ENCODE assay signal across 5 fruit fly cellular contexts in genomic region chr2L:7541047-7541726, dm6.
TF ChIP-seq lines count a peak whose summit lies in the region.

No protein-coding gene starts in this region.

- no peak for TF ChIP-seq CTCF in whole organism, embryonic (GFP tag; optimal IDR thresholded peaks at IDR 0.05; lab: Kevin White, UChicago)

TF ChIP-seq in whole organism, adult, 20 proteins besides CTCF, POLR2A, EP300 and RAD21:
- TF ChIP-seq tj (GFP tag; optimal IDR thresholded peaks at IDR 0.05; lab: Kevin White, UChicago) (peak; percentile 55), bab1 (GFP tag; optimal IDR thresholded peaks at IDR 0.05; lab: Kevin White, UChicago) (no peak)

TF ChIP-seq in whole organism, embryonic, 481 proteins besides CTCF, POLR2A, EP300 and RAD21 (continues in another document):
- TF ChIP-seq CG1792 (GFP tag; optimal IDR thresholded peaks at IDR 0.05; lab: Kevin White, UChicago) (no peak), tup (GFP tag; optimal IDR thresholded peaks at IDR 0.05; lab: Kevin White, UChicago) (no peak), psq (GFP tag; optimal IDR thresholded peaks at IDR 0.05; lab: Kevin White, UChicago) (no peak), CG18262 (tag; optimal IDR thresholded peaks at IDR 0.05; lab: Kevin White, UChicago) (peak; percentile 62), gsb (GFP tag; IDR thresholded peaks at IDR 0.05; lab: Robert Waterston, UW) (no peak), NC2β (GFP tag; optimal IDR thresholded peaks at IDR 0.05; lab: Kevin White, UChicago) (no peak), CG3281 (GFP tag; optimal IDR thresholded peaks at IDR 0.05; lab: Kevin White, UChicago) (no peak), CG7271 (tag; optimal IDR thresholded peaks at IDR 0.05; lab: Kevin White, UChicago) (no peak), CG13296 (GFP tag; optimal IDR thresholded peaks at IDR 0.05; lab: Kevin White, UChicago) (no peak), CG12659 (GFP tag; optimal IDR thresholded peaks at IDR 0.05; lab: Kevin White, UChicago) (peak; percentile 4), Pdp1 (GFP tag; optimal IDR thresholded peaks at IDR 0.05; lab: Kevin White, UChicago) (peak in 1 of 2 experiments; percentile 35), CG33557 (GFP tag; optimal IDR thresholded peaks at IDR 0.05; lab: Kevin White, UChicago) (no peak), CG12299 (tag; optimal IDR thresholded peaks at IDR 0.05; lab: Kevin White, UChicago) (no peak), hkb (optimal IDR thresholded peaks at IDR 0.05; lab: Kevin White, UChicago) (no peak), hkb (GFP tag; IDR thresholded peaks at IDR 0.05; lab: Robert Waterston, UW) (peak; percentile 60), D19B (GFP tag; optimal IDR thresholded peaks at IDR 0.05; lab: Kevin White, UChicago) (no peak), lilli (GFP tag; optimal IDR thresholded peaks at IDR 0.05; lab: Kevin White, UChicago) (peak; percentile 11), nmo (GFP tag; optimal IDR thresholded peaks at IDR 0.05; lab: Kevin White, UChicago) (peak; percentile 56), CG18476 (GFP tag; optimal IDR thresholded peaks at IDR 0.05; lab: Kevin White, UChicago) (peak; percentile 3), BtbVII (GFP tag; optimal IDR thresholded peaks at IDR 0.05; lab: Kevin White, UChicago) (no peak), CG2889 (GFP tag; IDR thresholded peaks at IDR 0.05; lab: Robert Waterston, UW) (no peak), CG11093 (GFP tag; IDR thresholded peaks at IDR 0.05; lab: Robert Waterston, UW) (no peak), Ravus (GFP tag; IDR thresholded peaks at IDR 0.05; lab: Robert Waterston, UW) (no peak)

TF ChIP-seq in whole organism, prepupa, 60 proteins besides CTCF, POLR2A, EP300 and RAD21 (continues in another document):
- peak; percentile 38 for TF ChIP-seq Eip75B (GFP tag; optimal IDR thresholded peaks at IDR 0.05; lab: Kevin White, UChicago)
- peak; percentile 21 for TF ChIP-seq lz (GFP tag; optimal IDR thresholded peaks at IDR 0.05; lab: Kevin White, UChicago)
- TF ChIP-seq ss (GFP tag; optimal IDR thresholded peaks at IDR 0.05; lab: Kevin White, UChicago): peak; percentile 56 to 84
- TF ChIP-seq dsx (GFP tag; optimal IDR thresholded peaks at IDR 0.05; lab: Kevin White, UChicago; ENCODE audit: poor library complexity, severe bottlenecking): peak; percentile 69
- peak; percentile 84 for TF ChIP-seq Eip78C (GFP tag; lab: Kevin White, UChicago)
- TF ChIP-seq achi (GFP tag; optimal IDR thresholded peaks at IDR 0.05; lab: Kevin White, UChicago): peak; percentile 27
- TF ChIP-seq CG6163 (GFP tag; IDR thresholded peaks at IDR 0.05; lab: Robert Waterston, UW): peak; percentile 58
- peak; percentile 39 for TF ChIP-seq CG6792 (GFP tag; optimal IDR thresholded peaks at IDR 0.05; lab: Kevin White, UChicago)
- TF ChIP-seq cyc (GFP tag; optimal IDR thresholded peaks at IDR 0.05; lab: Kevin White, UChicago): peak; percentile 20
- peak; percentile 35 for TF ChIP-seq CG1621 (tag; optimal IDR thresholded peaks at IDR 0.05; lab: Kevin White, UChicago)
- no peak for TF ChIP-seq Gug (GFP tag; IDR thresholded peaks at IDR 0.05; lab: Robert Waterston, UW)
- no peak for TF ChIP-seq CG11762 (GFP tag; optimal IDR thresholded peaks at IDR 0.05; lab: Kevin White, UChicago; ENCODE audit: insufficient read depth)
- TF ChIP-seq Sox102F (GFP tag; optimal IDR thresholded peaks at IDR 0.05; lab: Kevin White, UChicago): no peak
- TF ChIP-seq Ets21C (GFP tag; optimal IDR thresholded peaks at IDR 0.05; lab: Kevin White, UChicago): no peak
- TF ChIP-seq Eip93F (GFP tag; optimal IDR thresholded peaks at IDR 0.05; lab: Kevin White, UChicago): no peak
- peak; percentile 50 for TF ChIP-seq esn (GFP tag; optimal IDR thresholded peaks at IDR 0.05; lab: Kevin White, UChicago)
- peak; percentile 70 for TF ChIP-seq CG3032 (tag; optimal IDR thresholded peaks at IDR 0.05; lab: Kevin White, UChicago)
- peak in 1 of 2 experiments; percentile 36 for TF ChIP-seq salr (GFP tag; optimal IDR thresholded peaks at IDR 0.05; lab: Kevin White, UChicago)
- peak; percentile 56 for TF ChIP-seq CG32006 (GFP tag; optimal IDR thresholded peaks at IDR 0.05; lab: Kevin White, UChicago)
- peak; percentile 41 for TF ChIP-seq OdsH (GFP tag; optimal IDR thresholded peaks at IDR 0.05; lab: Kevin White, UChicago)
- peak; percentile 73 for TF ChIP-seq Ets96B (tag; optimal IDR thresholded peaks at IDR 0.05; lab: Kevin White, UChicago)
- TF ChIP-seq Hr39 (GFP tag; optimal IDR thresholded peaks at IDR 0.05; lab: Kevin White, UChicago): peak; percentile 27
- peak; percentile 62; the same call in 2 of the 3 replicates for TF ChIP-seq CG8119 (GFP tag; IDR thresholded peaks at IDR 0.05; lab: Robert Waterston, UW)

TF ChIP-seq in whole organism, pupa, 21 proteins besides CTCF, POLR2A, EP300 and RAD21:
- TF ChIP-seq CG4496 (GFP tag; IDR thresholded peaks at IDR 0.05; lab: Robert Waterston, UW) (0 out of 3 replicates have a peak, but pooled peaks have one; percentile 11), CG8301 (tag; optimal IDR thresholded peaks at IDR 0.05; lab: Kevin White, UChicago) (peak; percentile 53), CG9948 (tag; optimal IDR thresholded peaks at IDR 0.05; lab: Kevin White, UChicago) (peak; percentile 70), D1 (tag; optimal IDR thresholded peaks at IDR 0.05; lab: Kevin White, UChicago) (no peak), CG17806 (tag; optimal IDR thresholded peaks at IDR 0.05; lab: Kevin White, UChicago) (peak; percentile 78), Pif1A (GFP tag; optimal IDR thresholded peaks at IDR 0.05; lab: Kevin White, UChicago) (peak; percentile 54), CG15710 (tag; optimal IDR thresholded peaks at IDR 0.05; lab: Kevin White, UChicago) (peak; percentile 72), Snoo (tag; optimal IDR thresholded peaks at IDR 0.05; lab: Kevin White, UChicago) (no peak), CG32121 (GFP tag; IDR thresholded peaks at IDR 0.05; lab: Robert Waterston, UW) (no peak), CG34367 (tag; optimal IDR thresholded peaks at IDR 0.05; lab: Kevin White, UChicago) (peak; percentile 61), CG13204 (GFP tag; optimal IDR thresholded peaks at IDR 0.05; lab: Kevin White, UChicago) (no peak), fd96Ca (GFP tag; IDR thresholded peaks at IDR 0.05; lab: Robert Waterston, UW) (0 out of 3 replicates have a peak, but pooled peaks have one; percentile 21), CG12605 (GFP tag; IDR thresholded peaks at IDR 0.05; lab: Robert Waterston, UW) (no peak), gl (tag; optimal IDR thresholded peaks at IDR 0.05; lab: Kevin White, UChicago) (peak; percentile 28), CG8159 (tag; optimal IDR thresholded peaks at IDR 0.05; lab: Kevin White, UChicago) (peak; percentile 73), EcR (GFP tag; optimal IDR thresholded peaks at IDR 0.05; lab: Kevin White, UChicago) (no peak), Pif1B (GFP tag; optimal IDR thresholded peaks at IDR 0.05; lab: Kevin White, UChicago) (peak; percentile 4), rn (GFP tag; IDR thresholded peaks at IDR 0.05; lab: Robert Waterston, UW) (0 out of 2 replicates have a peak, but pooled peaks have one; percentile 22), CG14655 (GFP tag; optimal IDR thresholded peaks at IDR 0.05; lab: Kevin White, UChicago) (peak; percentile 68), Ets98B (GFP tag; IDR thresholded peaks at IDR 0.05; lab: Robert Waterston, UW) (0 out of 2 replicates have a peak, but pooled peaks have one; percentile 17), CG10348 (GFP tag; IDR thresholded peaks at IDR 0.05; lab: Robert Waterston, UW) (no peak)
TF ChIP-seq in whole organism, pupa: peak in this region for 14.

TF ChIP-seq in whole organism, wandering third instar larva, 38 proteins besides CTCF, POLR2A, EP300 and RAD21:
- TF ChIP-seq br (GFP tag; optimal IDR thresholded peaks at IDR 0.05; lab: Kevin White, UChicago) (peak; percentile 3), HLH106 (tag; optimal IDR thresholded peaks at IDR 0.05; lab: Kevin White, UChicago) (peak; percentile 41), foxo (GFP tag; optimal IDR thresholded peaks at IDR 0.05; lab: Kevin White, UChicago) (peak in 1 of 2 experiments; percentile 21), h (GFP tag; optimal IDR thresholded peaks at IDR 0.05; lab: Kevin White, UChicago) (peak; percentile 22), fru (GFP tag; optimal IDR thresholded peaks at IDR 0.05; lab: Kevin White, UChicago) (peak; percentile 27), psq (GFP tag; optimal IDR thresholded peaks at IDR 0.05; lab: Kevin White, UChicago) (peak; percentile 5), dmrt93B (GFP tag; optimal IDR thresholded peaks at IDR 0.05; lab: Kevin White, UChicago) (no peak), Mio (GFP tag; optimal IDR thresholded peaks at IDR 0.05; lab: Kevin White, UChicago) (no peak), Sp1 (GFP tag; optimal IDR thresholded peaks at IDR 0.05; lab: Kevin White, UChicago) (peak; percentile 1)
TF ChIP-seq in whole organism, wandering third instar larva: peak in this region for 7.
